Worm (Caenorhabditis elegans): ENCODE data around the gene C10C5.7.

ce11 chrIV:9396118-9396517 is 11.2 kb downstream of the C10C5.7 start, which contains the start of gene col-121:
- no peak for TF ChIP-seq sup-37 (GFP tag; optimal IDR thresholded peaks at IDR 0.05)
- no peak for TF ChIP-seq skn-1 (tag; optimal IDR thresholded peaks at IDR 0.05)
- no peak for TF ChIP-seq snpc-4 (tag; optimal IDR thresholded peaks at IDR 0.05)
- TF ChIP-seq jun-1 (tag; optimal IDR thresholded peaks at IDR 0.05) = no peak
- no peak for TF ChIP-seq lin-13 (GFP tag; optimal IDR thresholded peaks at IDR 0.05)
- no peak for TF ChIP-seq lin-39 (tag; optimal IDR thresholded peaks at IDR 0.05)
- no peak for TF ChIP-seq egl-27 (tag; optimal IDR thresholded peaks at IDR 0.05)
